Fruit fly (Drosophila melanogaster) whole organism, larva: ENCODE results near the gene RpL8.

Source experiments
- noc ChIP-seq: fragments of 200-800 bp; sonication (Bioruptor generic); optimal IDR thresholded peaks from 3 replicates; lab custom pipeline; 2019; ENCODE audit warnings: missing biosample characterization, mild to moderate bottlenecking, missing genetic modification characterization, moderate library complexity

Gene RpL8

DNA sequence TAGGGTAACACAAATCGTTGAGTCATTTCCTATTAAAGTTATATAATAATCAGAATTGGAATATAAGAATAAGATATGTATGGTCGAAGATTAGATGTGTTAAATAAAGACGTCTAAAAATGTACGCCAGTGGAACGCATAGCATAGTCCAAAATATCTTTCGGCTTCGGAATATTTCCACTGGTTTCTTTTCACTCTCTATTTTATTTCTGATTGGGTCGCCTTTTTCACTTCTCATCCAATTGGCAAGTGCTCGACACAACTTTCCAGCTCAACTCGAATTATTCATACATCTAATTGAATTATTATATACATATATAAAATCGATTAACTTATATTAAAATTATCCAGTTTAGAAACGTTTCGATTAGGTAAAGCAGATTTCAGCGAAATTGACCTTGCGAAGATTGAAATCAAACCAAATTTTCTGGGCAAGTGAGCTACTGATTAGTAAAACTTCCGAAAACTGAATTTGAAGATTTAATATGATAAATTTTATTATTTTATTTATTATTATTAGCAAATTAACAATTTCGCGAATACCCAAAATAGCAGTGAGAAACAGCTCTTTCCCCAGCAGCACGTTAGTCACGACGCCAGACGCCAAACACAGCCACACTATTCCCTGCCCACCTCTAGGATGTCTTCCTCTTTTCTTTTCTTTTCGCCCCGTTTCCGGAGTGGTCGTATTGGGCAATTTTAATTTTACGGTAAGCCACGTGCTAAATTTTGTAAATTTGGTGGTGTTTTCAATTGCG lies at the start of gene RpL8:
Gene RpL8, plus strand, starts transcription at position 653 of the 758 bp plus-strand sequence.
- TF ChIP-seq noc (tag; lab: Kevin White, UChicago) = peak; percentile 51

- no peak for TF ChIP-seq noc (tag; lab: Kevin White, UChicago)
Observed at dm6 chr3L:2541361-2541760, 45.9 kb upstream of the RpL8 start.

DNA sequence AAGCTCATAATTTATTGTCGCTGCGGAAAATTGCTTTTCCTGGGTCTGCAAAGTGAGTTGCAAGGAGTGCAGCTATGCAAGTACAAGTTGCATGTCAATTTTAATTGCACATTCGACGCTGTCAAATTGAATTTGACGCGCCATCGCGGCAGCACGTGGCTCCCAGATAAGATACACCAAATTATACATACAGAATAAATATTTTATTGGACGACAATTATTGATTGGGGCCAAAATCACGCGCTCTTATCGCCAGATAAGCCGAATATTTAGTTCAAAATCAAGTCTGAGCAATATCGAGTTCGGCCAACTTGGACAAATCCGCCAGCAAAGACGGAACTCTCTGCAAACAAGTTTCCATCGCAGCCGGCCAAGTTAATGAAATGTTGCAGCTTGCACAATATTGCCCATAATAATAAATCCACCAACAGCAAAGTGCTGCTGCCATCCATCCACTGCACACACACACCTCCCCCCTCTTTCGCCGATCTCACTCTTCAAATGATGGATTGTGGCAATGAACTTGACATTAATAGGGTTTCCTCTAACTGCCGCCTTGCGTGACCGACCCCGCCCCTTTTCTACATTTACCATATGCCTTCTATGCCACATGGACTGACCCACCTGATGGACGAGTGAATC lies 42.7 kb upstream of the RpL8 start:
- TF ChIP-seq noc (tag; lab: Kevin White, UChicago) = no peak

dm6 chr3L:2545077-2545453 lies 42.2 kb upstream of the RpL8 start:
- TF ChIP-seq noc (tag; lab: Kevin White, UChicago) = no peak

DNA sequence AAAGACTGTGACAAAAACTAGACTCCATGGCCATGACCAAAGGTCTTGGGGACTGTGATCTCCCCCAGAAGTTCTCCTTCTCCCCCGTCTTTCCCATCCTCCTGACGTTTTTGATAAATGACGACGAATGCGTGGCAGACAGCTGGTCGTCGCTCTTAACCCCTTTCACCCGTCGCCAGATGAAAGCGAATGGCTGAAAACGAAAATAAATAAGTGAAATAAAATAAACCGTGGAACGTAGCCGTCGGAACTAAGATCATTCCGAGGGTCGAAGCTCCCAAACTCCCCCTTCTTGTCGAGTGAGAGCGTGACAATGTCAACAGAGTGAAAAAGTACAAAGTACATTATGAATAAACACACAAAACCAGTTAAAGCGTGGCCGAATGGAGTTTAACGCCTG lies 41.3 kb upstream of the RpL8 start:
- no peak for TF ChIP-seq noc (tag; lab: Kevin White, UChicago)

dm6 chr3L:2548932-2549331 lies 38.3 kb upstream of the RpL8 start:
- TF ChIP-seq noc (tag; lab: Kevin White, UChicago) = no peak

dm6 chr3L:2551137-2551676 lies 36.0 kb upstream of the RpL8 start:
- TF ChIP-seq noc (tag; lab: Kevin White, UChicago) = no peak

- TF ChIP-seq noc (tag; lab: Kevin White, UChicago) = no peak
Observed at dm6 chr3L:2552116-2552843, 35.0 kb upstream of the RpL8 start.

DNA sequence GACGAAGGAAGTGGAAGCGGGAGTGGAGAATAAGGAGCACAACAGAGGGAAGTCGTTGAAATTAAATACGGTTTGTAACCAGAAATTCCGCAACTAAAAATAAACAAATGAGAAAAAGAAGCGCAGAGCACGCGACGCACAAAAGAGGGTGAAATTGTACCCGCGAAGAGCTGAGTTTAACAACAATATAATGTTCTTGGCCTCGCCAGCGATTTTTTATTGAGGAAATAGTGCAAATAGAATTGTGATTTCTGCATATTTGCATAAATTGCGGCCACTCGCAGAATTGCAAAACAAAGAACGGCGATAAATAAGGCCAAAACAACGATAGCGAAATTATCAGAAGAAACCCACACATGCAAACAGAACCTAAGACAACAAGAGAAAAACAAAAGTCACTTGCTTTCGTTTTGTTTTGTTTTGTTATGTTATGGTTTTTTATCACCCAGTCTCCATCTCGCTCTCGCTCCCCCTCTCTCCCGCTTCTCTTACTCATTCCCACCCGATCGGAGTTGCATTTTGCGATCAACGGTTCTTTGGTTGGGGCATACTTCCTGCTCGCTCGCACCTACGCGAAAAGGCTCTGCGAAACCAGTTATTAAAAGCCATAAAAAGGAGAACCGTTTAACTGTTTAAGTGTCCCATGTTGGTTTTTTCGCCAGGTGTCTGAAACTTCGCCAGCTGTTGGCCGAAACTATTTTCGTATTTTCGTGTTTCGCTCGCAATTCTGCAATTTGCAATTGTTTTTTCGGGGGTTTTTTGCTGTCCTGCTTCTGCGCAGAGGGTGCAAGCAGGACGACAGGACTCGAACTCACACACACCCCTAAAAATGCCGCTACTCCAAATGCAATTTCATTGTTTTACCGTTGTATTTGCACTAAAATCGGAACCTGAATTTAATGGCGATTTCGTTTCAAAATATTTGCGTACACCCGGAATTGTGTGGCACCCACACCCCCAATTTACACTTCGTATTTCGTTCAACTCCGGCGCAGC lies 34.1 kb upstream of the RpL8 start:
- TF ChIP-seq noc (tag; lab: Kevin White, UChicago) = no peak

DNA sequence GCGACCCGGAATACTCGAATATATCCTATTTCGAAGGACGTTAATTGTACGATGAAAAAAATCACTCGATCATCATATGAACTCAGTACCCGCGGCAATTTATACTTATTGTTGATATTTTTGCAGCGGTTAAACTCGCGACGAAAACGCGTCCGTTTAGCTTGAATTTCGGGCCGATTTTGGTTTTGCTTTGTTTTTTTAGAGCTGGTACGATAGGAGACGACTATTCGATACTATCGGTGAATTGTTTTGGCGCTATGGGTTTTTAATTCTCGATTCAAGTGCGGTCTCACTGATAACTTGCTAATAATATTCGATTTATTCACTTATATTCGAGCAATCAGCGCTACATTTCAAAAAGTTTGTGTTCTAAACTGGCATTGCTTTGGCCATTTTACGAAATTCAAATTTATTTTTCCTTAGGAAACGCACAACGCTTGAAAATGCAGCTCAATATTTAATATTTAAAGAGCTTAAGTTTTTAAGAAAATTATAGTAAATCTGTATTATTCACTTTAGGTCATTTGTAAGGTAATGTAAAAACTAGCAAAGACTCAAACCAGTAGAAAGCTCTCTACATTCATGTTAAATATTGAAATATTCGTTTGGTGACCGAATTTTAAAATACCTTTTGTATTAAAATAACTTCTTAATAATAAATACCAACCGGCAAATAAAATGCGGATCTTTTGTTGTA lies 33.0 kb upstream of the RpL8 start, which contains the start of gene Spn:
Gene Spn, minus strand, starts transcription at position 175 of the 697 bp plus-strand sequence.
- TF ChIP-seq noc (tag; lab: Kevin White, UChicago) = no peak

dm6 chr3L:2555670-2556069 lies 31.6 kb upstream of the RpL8 start:
- no peak for TF ChIP-seq noc (tag; lab: Kevin White, UChicago)

DNA sequence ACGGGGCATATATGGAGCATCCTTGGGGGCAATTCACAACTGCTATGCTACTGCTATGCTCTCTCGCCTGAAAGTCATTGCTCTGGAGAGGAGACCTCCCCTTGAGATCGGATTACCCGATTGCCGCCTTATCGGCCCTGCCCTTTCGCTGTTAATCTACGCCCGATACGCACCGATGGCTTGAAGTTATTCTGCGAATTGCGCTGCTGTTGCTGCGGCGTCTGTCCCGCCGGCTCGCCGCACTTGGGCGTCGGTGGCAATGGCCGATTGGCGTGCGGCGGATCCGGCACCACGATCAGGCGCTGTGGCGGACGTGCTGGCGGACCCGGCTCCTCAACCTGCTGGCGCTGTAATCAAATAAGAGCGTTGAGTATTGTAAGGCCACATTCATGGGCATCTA lies 21.2 kb upstream of the RpL8 start:
- TF ChIP-seq noc (tag; lab: Kevin White, UChicago) = no peak

DNA sequence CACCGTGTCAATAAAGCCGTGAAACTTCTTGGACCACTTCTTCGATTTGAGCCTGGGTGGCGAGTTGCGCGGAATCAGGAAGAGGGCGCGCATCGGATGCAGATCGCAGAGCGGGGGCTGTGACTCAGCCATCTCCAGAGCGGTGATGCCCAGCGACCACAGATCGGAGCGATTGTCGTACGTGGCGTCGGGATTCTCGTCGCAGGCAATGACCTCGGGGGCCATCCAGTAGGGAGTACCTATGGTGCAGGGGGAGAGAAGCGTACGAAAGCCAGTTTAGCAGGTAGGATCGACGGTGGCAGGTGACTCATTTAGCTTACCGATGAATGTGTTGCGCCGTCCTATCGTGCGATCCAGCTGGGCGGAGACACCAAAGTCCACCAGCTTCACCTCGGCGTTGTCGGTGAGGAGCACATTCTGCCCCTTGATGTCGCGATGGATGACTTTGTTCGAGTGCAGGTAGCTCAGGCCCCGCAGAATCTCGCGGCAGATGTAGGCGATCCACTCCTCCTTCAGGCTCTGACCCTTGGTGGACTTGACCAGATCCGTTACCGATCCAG lies 20.1 kb upstream of the RpL8 start:
- no peak for TF ChIP-seq noc (tag; lab: Kevin White, UChicago)

DNA sequence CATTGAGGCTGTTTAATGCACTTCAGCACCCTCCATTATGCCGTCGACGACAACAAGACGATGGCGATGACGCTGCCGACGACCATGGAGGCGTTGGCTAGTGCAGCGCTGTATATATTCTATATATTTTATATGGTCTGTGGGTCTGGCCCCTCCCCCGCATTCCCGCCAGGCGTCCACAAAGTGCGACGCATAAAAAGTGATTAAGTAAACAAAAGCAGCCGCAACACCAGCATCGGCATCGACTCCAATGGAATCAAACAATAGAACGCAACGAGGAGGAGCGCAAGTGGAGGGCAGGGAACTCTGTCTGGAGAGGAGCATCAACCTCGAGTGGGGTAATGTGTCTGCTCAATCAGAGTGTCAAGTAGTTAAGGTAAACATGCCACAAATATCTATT lies 19.0 kb upstream of the RpL8 start:
- TF ChIP-seq noc (tag; lab: Kevin White, UChicago) = no peak
